Fruit fly (Drosophila melanogaster): ENCODE data around the gene RpL22.

dm6 chrX:762047-762446 is 2.9 kb downstream of the RpL22 start:
- TF ChIP-seq psq (optimal IDR thresholded peaks at IDR 0.05) (no peak), insv (optimal IDR thresholded peaks at IDR 0.05) (no peak), Sin3A (optimal IDR thresholded peaks at IDR 0.05) (no peak), ttk (optimal IDR thresholded peaks at IDR 0.05) (no peak), Myc (optimal IDR thresholded peaks at IDR 0.05) (no peak)
